Fruit fly (Drosophila melanogaster) whole organism: Measurements from ENCODE around the gene CG13970.

Experiments used
- CG8478 ChIP-seq: fragments of >200 bp; optimal IDR thresholded peaks from 2 replicates; lab custom pipeline; 2018; ENCODE audit warnings: inconsistent platforms
- Dll ChIP-seq: fragments of >200 bp; optimal IDR thresholded peaks from 2 replicates; lab custom pipeline; 2017
- EcR ChIP-seq, 2 experiments: fragments of >200 bp; optimal IDR thresholded peaks; 2 replicates each; lab custom pipeline; 2017; ENCODE audit warnings: missing biosample characterization in 2 of 2, missing genetic modification characterization in 2 of 2, missing genetic modification reagents in 2 of 2
- pan ChIP-seq: fragments of >200 bp; optimal IDR thresholded peaks from 2 replicates; lab custom pipeline; 2017
- psq ChIP-seq: fragments of >200 bp; optimal IDR thresholded peaks from 2 replicates; lab custom pipeline; 2017
- usp ChIP-seq: fragments of >200 bp; optimal IDR thresholded peaks from 2 replicates; lab custom pipeline; 2017; ENCODE audit warnings: missing biosample characterization, missing genetic modification characterization, mixed read lengths

The CG13970 gene

DNA sequence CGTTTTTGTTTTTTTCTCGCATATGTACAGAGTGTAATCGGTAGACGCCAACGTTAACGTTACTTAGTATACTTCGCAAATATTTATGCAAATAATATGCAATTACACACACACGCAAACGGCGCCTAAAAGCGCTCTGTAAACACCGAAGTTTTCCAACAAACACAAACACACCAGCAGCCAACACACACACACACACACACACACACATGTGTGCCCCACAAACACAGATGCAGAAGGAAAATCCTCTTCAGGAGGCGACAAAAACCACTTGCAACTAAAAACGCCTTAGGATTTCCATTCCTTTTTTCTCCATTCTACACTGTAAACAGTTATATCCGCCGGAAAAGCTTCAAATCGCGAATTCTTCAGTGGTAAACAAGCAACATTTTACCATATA is 46.6 kb downstream of the CG13970 start:
- TF ChIP-seq EcR (GFP tag; optimal IDR thresholded peaks at IDR 0.05; lab: Kevin White, UChicago) (no peak), psq (lab: Kevin White, UChicago) (no peak), CG8478 (lab: Kevin White, UChicago) (no peak), Dll (lab: Kevin White, UChicago) (no peak), pan (lab: Kevin White, UChicago) (no peak), usp (no peak)
